Fruit fly (Drosophila melanogaster) whole organism, prepupa: Measurements from ENCODE around the gene cerv.

Experiments used
- Blimp-1 ChIP-seq: fragments of 200-800 bp; sonication (Bioruptor generic); optimal IDR thresholded peaks from 3 replicates; lab custom pipeline; 2017; ENCODE audit warnings: missing biosample characterization, missing genetic modification characterization, mild to moderate bottlenecking, moderate library complexity, missing genetic modification reagents
- CG10631 ChIP-seq: fragments of 200-800 bp; sonication (Bioruptor generic); optimal IDR thresholded peaks from 2 replicates; lab custom pipeline; 2016; ENCODE audit warnings: missing biosample characterization, missing genetic modification characterization
- CG10669 ChIP-seq: fragments of 200-800 bp; sonication (Bioruptor generic); optimal IDR thresholded peaks from 3 replicates; lab custom pipeline; 2018; ENCODE audit warnings: missing biosample characterization, mild to moderate bottlenecking, missing genetic modification characterization, moderate library complexity
- CG11902 ChIP-seq: fragments of 200-800 bp; sonication (Bioruptor generic); optimal IDR thresholded peaks from 3 replicates; lab custom pipeline; 2016; ENCODE audit warnings: missing biosample characterization, missing genetic modification characterization
- CG15336 ChIP-seq: fragments of 200-800 bp; sonication (Bioruptor generic); IDR thresholded peaks from 2 replicates; pipeline ENCODE4 v1.3.6; 2022; ENCODE audit warnings: missing biosample characterization, missing genetic modification characterization
- CG1621 ChIP-seq: fragments of 200-800 bp; sonication (Bioruptor generic); optimal IDR thresholded peaks from 3 replicates; lab custom pipeline; 2018; ENCODE audit warnings: missing biosample characterization, mild to moderate bottlenecking, missing genetic modification characterization
- CG16779 ChIP-seq: fragments of 200-800 bp; sonication (Bioruptor generic); optimal IDR thresholded peaks from 3 replicates; lab custom pipeline; 2017; ENCODE audit warnings: missing biosample characterization, mild to moderate bottlenecking, missing genetic modification characterization
- CG3032 ChIP-seq: fragments of 200-800 bp; optimal IDR thresholded peaks from 2 replicates; lab custom pipeline; 2019; ENCODE audit warnings: missing biosample characterization, mild to moderate bottlenecking, missing genetic modification characterization, moderate library complexity
- CG31627 ChIP-seq: fragments of 200-800 bp; sonication (Bioruptor generic); optimal IDR thresholded peaks from 3 replicates; lab custom pipeline; 2016; ENCODE audit warnings: missing biosample characterization, missing genetic modification characterization
- CG32006 ChIP-seq: fragments of 200-800 bp; sonication (Bioruptor generic); optimal IDR thresholded peaks from 3 replicates; lab custom pipeline; 2017; ENCODE audit warnings: missing biosample characterization, mild to moderate bottlenecking, missing genetic modification characterization
- CG34406 ChIP-seq: fragments of 200-800 bp; sonication (Bioruptor generic); optimal IDR thresholded peaks from 3 replicates; lab custom pipeline; 2016; ENCODE audit warnings: missing biosample characterization, missing genetic modification characterization
- CG3919 ChIP-seq: fragments of 200-800 bp; sonication (Bioruptor generic); optimal IDR thresholded peaks from 3 replicates; lab custom pipeline; 2016; ENCODE audit warnings: missing biosample characterization, missing genetic modification characterization
- CG4318 ChIP-seq: fragments of 200-800 bp; sonication (Bioruptor generic); optimal IDR thresholded peaks from 3 replicates; lab custom pipeline; 2017; ENCODE audit warnings: missing biosample characterization, mild to moderate bottlenecking, missing genetic modification characterization
- CG6163 ChIP-seq: fragments of 200-800 bp; sonication (Bioruptor generic); IDR thresholded peaks from 3 replicates; pipeline ENCODE4 v1.3.6; 2022; ENCODE audit warnings: missing biosample characterization, missing genetic modification characterization
- CG6276 ChIP-seq: fragments of 200-800 bp; sonication (Bioruptor generic); optimal IDR thresholded peaks from 2 replicates; lab custom pipeline; 2017; ENCODE audit warnings: missing biosample characterization, mild to moderate bottlenecking, missing genetic modification characterization
- CG6808 ChIP-seq: fragments of 200-800 bp; sonication (Bioruptor generic); optimal IDR thresholded peaks from 3 replicates; lab custom pipeline; 2017; ENCODE audit warnings: missing biosample characterization, missing genetic modification characterization, mild to moderate bottlenecking, moderate library complexity, missing genetic modification reagents
- CG6854 ChIP-seq: fragments of 200-800 bp; sonication (Bioruptor generic); optimal IDR thresholded peaks from 2 replicates; lab custom pipeline; 2017; ENCODE audit warnings: missing biosample characterization, mild to moderate bottlenecking, missing genetic modification characterization
- CG7368 ChIP-seq: fragments of 200-800 bp; sonication (Bioruptor generic); optimal IDR thresholded peaks from 3 replicates; lab custom pipeline; 2016; ENCODE audit warnings: missing biosample characterization, missing genetic modification characterization
- CG8319 ChIP-seq: fragments of 200-800 bp; sonication (Bioruptor generic); optimal IDR thresholded peaks from 3 replicates; lab custom pipeline; 2016; ENCODE audit warnings: missing biosample characterization, missing genetic modification characterization
- CG8632 ChIP-seq: fragments of 200-800 bp; sonication (Bioruptor generic); optimal IDR thresholded peaks from 3 replicates; lab custom pipeline; 2016; ENCODE audit warnings: missing biosample characterization, missing genetic modification characterization
- Eip78C ChIP-seq: fragments of 200-800 bp; sonication (Bioruptor generic); peaks from one replicate; lab custom pipeline; 2016; ENCODE audit warnings: missing biosample characterization, missing genetic modification characterization
- Eip93F ChIP-seq: fragments of 200-800 bp; sonication (Bioruptor generic); optimal IDR thresholded peaks from 2 replicates; lab custom pipeline; 2016; ENCODE audit warnings: missing biosample characterization, mild to moderate bottlenecking, missing genetic modification characterization
- Ets96B ChIP-seq: fragments of 200-800 bp; optimal IDR thresholded peaks from 2 replicates; lab custom pipeline; 2019; ENCODE audit warnings: missing biosample characterization, mild to moderate bottlenecking, missing genetic modification characterization, moderate library complexity
- Hr38 ChIP-seq: sonication (Bioruptor generic); optimal IDR thresholded peaks from 2 replicates; lab custom pipeline; 2016; ENCODE audit warnings: missing biosample characterization, missing genetic modification characterization
- Hr39 ChIP-seq: fragments of 200-800 bp; sonication (Bioruptor generic); optimal IDR thresholded peaks from 2 replicates; lab custom pipeline; 2016; ENCODE audit warnings: missing biosample characterization, missing genetic modification characterization
- Lpt ChIP-seq: fragments of 200-800 bp; sonication (Bioruptor generic); optimal IDR thresholded peaks from 3 replicates; lab custom pipeline; 2016; ENCODE audit warnings: missing biosample characterization, missing genetic modification characterization
- Sox102F ChIP-seq: fragments of 200-800 bp; sonication (Bioruptor generic); optimal IDR thresholded peaks from 2 replicates; lab custom pipeline; 2016; ENCODE audit warnings: missing biosample characterization, mild to moderate bottlenecking, missing genetic modification characterization
- Sox14 ChIP-seq: fragments of 200-800 bp; sonication (Bioruptor generic); optimal IDR thresholded peaks from 3 replicates; lab custom pipeline; 2016; ENCODE audit warnings: missing biosample characterization, missing genetic modification characterization
- Sox15 ChIP-seq: fragments of 200-800 bp; sonication (Bioruptor generic); optimal IDR thresholded peaks from 3 replicates; lab custom pipeline; 2016; ENCODE audit warnings: missing biosample characterization, missing genetic modification characterization
- achi ChIP-seq: fragments of 200-800 bp; sonication (Bioruptor generic); optimal IDR thresholded peaks from 3 replicates; lab custom pipeline; 2016; ENCODE audit warnings: missing biosample characterization, missing genetic modification characterization
- acj6 ChIP-seq: fragments of 200-800 bp; sonication (Bioruptor generic); optimal IDR thresholded peaks from 3 replicates; lab custom pipeline; 2016; ENCODE audit warnings: missing biosample characterization, missing genetic modification characterization
- cyc ChIP-seq: fragments of 200-800 bp; sonication (Bioruptor generic); optimal IDR thresholded peaks from 3 replicates; lab custom pipeline; 2016; ENCODE audit warnings: missing biosample characterization, missing genetic modification characterization
- dac ChIP-seq: fragments of 200-800 bp; sonication (Bioruptor generic); optimal IDR thresholded peaks from 2 replicates; lab custom pipeline; 2017; ENCODE audit warnings: missing biosample characterization, mild to moderate bottlenecking, missing genetic modification characterization
- dsx ChIP-seq: fragments of 200-800 bp; optimal IDR thresholded peaks from 3 replicates; lab custom pipeline; 2019; ENCODE audit warnings: missing biosample characterization, mild to moderate bottlenecking, missing genetic modification characterization, moderate library complexity; ENCODE audit not compliant: poor library complexity, severe bottlenecking
- eg ChIP-seq: fragments of 200-800 bp; sonication (Bioruptor generic); IDR thresholded peaks from 3 replicates; pipeline ENCODE4 v1.3.6; 2022; ENCODE audit warnings: missing biosample characterization, missing genetic modification characterization
- esn ChIP-seq: fragments of 200-800 bp; sonication (Bioruptor generic); optimal IDR thresholded peaks from 2 replicates; lab custom pipeline; 2016; ENCODE audit warnings: missing biosample characterization, mild to moderate bottlenecking, missing genetic modification characterization, moderate library complexity
- fd59A ChIP-seq: fragments of 200-800 bp; sonication (Bioruptor generic); optimal IDR thresholded peaks from 2 replicates; lab custom pipeline; 2017; ENCODE audit warnings: missing biosample characterization, mild to moderate bottlenecking, missing genetic modification characterization, missing genetic modification reagents
- fd85E ChIP-seq: fragments of 200-800 bp; sonication (Bioruptor generic); optimal IDR thresholded peaks from 3 replicates; lab custom pipeline; 2016; ENCODE audit warnings: missing biosample characterization, missing genetic modification characterization
- fkh ChIP-seq: fragments of 200-800 bp; sonication (Bioruptor generic); optimal IDR thresholded peaks from 3 replicates; lab custom pipeline; 2017; ENCODE audit warnings: missing biosample characterization, mild to moderate bottlenecking, missing genetic modification characterization, moderate library complexity
- lz ChIP-seq: fragments of 200-800 bp; sonication (Bioruptor generic); optimal IDR thresholded peaks from 3 replicates; lab custom pipeline; 2016; ENCODE audit warnings: missing biosample characterization, missing genetic modification characterization
- salr ChIP-seq, 2 experiments: fragments of 200-800 bp; sonication (Bioruptor generic); optimal IDR thresholded peaks; 3 replicates each; lab custom pipeline; 2016 to 2018; ENCODE audit warnings: missing biosample characterization in 2 of 2, missing genetic modification characterization in 2 of 2, mild to moderate bottlenecking in 1 of 2
- spab ChIP-seq: fragments of 200-800 bp; sonication (Bioruptor generic); optimal IDR thresholded peaks from 2 replicates; lab custom pipeline; 2017; ENCODE audit warnings: missing biosample characterization, mild to moderate bottlenecking, missing genetic modification characterization, missing genetic modification reagents
- ss ChIP-seq, 2 experiments: fragments of 200-800 bp; sonication (Bioruptor generic); optimal IDR thresholded peaks; 2 replicates in 1 of 2; 3 replicates in 1 of 2; lab custom pipeline; 2017 to 2018; ENCODE audit warnings: mild to moderate bottlenecking in 2 of 2, missing biosample characterization in 2 of 2, missing genetic modification characterization in 2 of 2, moderate library complexity in 1 of 2
- svp ChIP-seq: fragments of 200-800 bp; sonication (Bioruptor generic); peaks from one replicate; lab custom pipeline; 2016; ENCODE audit warnings: missing biosample characterization, missing genetic modification characterization
- topi ChIP-seq: fragments of 200-800 bp; sonication (Bioruptor generic); optimal IDR thresholded peaks from 3 replicates; lab custom pipeline; 2016; ENCODE audit warnings: missing biosample characterization, missing genetic modification characterization
- vri ChIP-seq: fragments of 200-800 bp; sonication (Bioruptor generic); optimal IDR thresholded peaks from 3 replicates; lab custom pipeline; 2016; ENCODE audit warnings: missing biosample characterization, mild to moderate bottlenecking, missing genetic modification characterization

cerv gene

DNA sequence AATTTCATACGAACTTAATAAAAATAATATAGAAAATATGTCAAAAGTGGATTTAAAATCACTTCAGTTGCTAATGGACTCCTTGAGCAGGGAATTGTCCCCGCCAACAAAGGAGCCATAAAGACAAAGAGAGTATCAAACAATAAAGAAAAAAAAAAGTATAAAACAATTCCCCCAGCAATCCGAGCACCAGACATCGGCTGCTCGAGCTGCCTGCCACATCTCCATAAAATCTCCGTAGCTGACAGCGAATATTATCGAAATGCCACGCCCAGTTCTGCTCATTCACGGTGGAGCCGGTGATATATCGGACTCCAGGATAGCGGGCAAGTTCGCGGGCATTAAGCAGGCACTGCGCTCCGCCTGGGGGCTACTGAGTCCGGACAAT lies 9.0 kb downstream of the cerv start, which contains the start of gene CG7860 (continued):
- TF ChIP-seq CG11902 = no peak
- no peak for TF ChIP-seq CG6808 (GFP tag; lab: Kevin White, UChicago)
- TF ChIP-seq dac (GFP tag; lab: Kevin White, UChicago) = no peak
- TF ChIP-seq Sox15 = no peak
- no peak for TF ChIP-seq CG10669 (GFP tag; lab: Kevin White, UChicago)
- TF ChIP-seq CG6276 (GFP tag; lab: Kevin White, UChicago) = no peak
- TF ChIP-seq dsx (GFP tag; lab: Kevin White, UChicago) = no peak
- TF ChIP-seq vri = no peak
- no peak for TF ChIP-seq Hr38
- no peak for TF ChIP-seq Eip93F (GFP tag; lab: Kevin White, UChicago)
- TF ChIP-seq acj6 (GFP tag; lab: Kevin White, UChicago) = no peak
- no peak for TF ChIP-seq Blimp-1 (GFP tag; lab: Kevin White, UChicago)
- no peak for TF ChIP-seq lz (GFP tag; lab: Kevin White, UChicago)
- TF ChIP-seq eg (GFP tag; lab: Robert Waterston, UW) = no peak
- TF ChIP-seq topi (GFP tag; lab: Kevin White, UChicago) = peak; percentile 6
- no peak for TF ChIP-seq CG16779 (tag; lab: Kevin White, UChicago)
- peak; percentile 39 for TF ChIP-seq CG1621 (tag; lab: Kevin White, UChicago)
- no peak for TF ChIP-seq CG4318
- TF ChIP-seq CG3032 (tag; lab: Kevin White, UChicago) = no peak
- TF ChIP-seq CG7368 (GFP tag; lab: Kevin White, UChicago) = no peak
- TF ChIP-seq spab = no peak
- no peak for TF ChIP-seq CG8632 (GFP tag; lab: Kevin White, UChicago)
- peak; percentile 73 for TF ChIP-seq Eip78C
- no peak for TF ChIP-seq CG15336 (GFP tag; lab: Robert Waterston, UW)
- TF ChIP-seq cyc (GFP tag; lab: Kevin White, UChicago) = no peak
- peak; percentile 30 for TF ChIP-seq CG34406 (GFP tag; lab: Kevin White, UChicago)
- no peak for TF ChIP-seq achi (GFP tag; lab: Kevin White, UChicago)
- TF ChIP-seq CG31627 = no peak
- TF ChIP-seq ss (GFP tag; optimal IDR thresholded peaks at IDR 0.05; lab: Kevin White, UChicago) = peak; percentile 19 to 37
- TF ChIP-seq Ets96B (tag; lab: Kevin White, UChicago) = no peak
- no peak for TF ChIP-seq salr (GFP tag; optimal IDR thresholded peaks at IDR 0.05; lab: Kevin White, UChicago)

DNA sequence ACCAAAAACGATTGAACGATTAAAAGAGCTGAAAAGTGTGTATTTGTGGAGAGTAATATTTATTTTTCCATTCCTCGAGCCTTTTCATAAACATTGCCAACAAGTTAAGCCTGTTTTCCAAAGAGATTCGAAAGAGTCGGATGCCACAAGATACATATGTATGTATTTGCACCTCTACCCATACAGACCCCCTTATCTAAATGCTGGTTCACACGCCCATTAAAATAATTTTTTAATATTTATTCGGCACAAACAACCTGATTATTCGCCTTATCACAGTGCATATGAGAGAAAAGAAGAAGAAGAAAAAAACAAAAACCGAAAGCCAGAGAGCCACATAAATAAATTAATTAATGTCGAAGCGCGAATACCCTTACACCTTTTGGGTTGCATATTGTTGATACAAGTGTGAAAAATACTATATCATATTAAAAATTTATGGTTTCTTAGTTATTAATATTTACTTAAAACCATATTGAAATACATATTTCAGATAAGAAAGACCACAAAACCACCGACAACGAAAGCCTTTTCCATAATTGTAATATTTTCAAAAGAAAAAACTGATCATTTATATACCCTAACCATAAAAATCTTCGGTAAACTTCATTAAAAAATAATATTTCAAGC lies 9.5 kb downstream of the cerv start:
- TF ChIP-seq CG6854 = peak; percentile 37
- peak; percentile 34 for TF ChIP-seq esn (GFP tag; lab: Kevin White, UChicago)
- no peak for TF ChIP-seq fd59A (GFP tag; lab: Kevin White, UChicago)
- no peak for TF ChIP-seq CG3919 (GFP tag; lab: Kevin White, UChicago)
- peak; percentile 26 for TF ChIP-seq vri
- no peak for TF ChIP-seq CG32006 (GFP tag; lab: Kevin White, UChicago)
- no peak for TF ChIP-seq Lpt
- TF ChIP-seq ss (GFP tag; optimal IDR thresholded peaks at IDR 0.05; lab: Kevin White, UChicago) = peak in 1 of 2 experiments; percentile 53
- TF ChIP-seq CG1621 (tag; lab: Kevin White, UChicago) = no peak
- TF ChIP-seq CG3032 (tag; lab: Kevin White, UChicago) = peak; percentile 13
- peak; percentile 63 for TF ChIP-seq fkh (GFP tag; lab: Kevin White, UChicago)
- TF ChIP-seq CG10631 = peak; percentile 12
- no peak for TF ChIP-seq Sox102F (GFP tag; lab: Kevin White, UChicago)
- TF ChIP-seq dsx (GFP tag; lab: Kevin White, UChicago) = peak; percentile 12
- peak; percentile 41 for TF ChIP-seq CG8632 (GFP tag; lab: Kevin White, UChicago)
- peak; percentile 79 for TF ChIP-seq Eip78C
- no peak for TF ChIP-seq CG8319 (GFP tag; lab: Kevin White, UChicago)
- TF ChIP-seq Sox14 = peak; percentile 4
- TF ChIP-seq fd85E (GFP tag; lab: Kevin White, UChicago) = no peak
- TF ChIP-seq CG6163 (GFP tag; lab: Robert Waterston, UW) = no peak
- TF ChIP-seq Hr38 = no peak
- peak; percentile 69 for TF ChIP-seq Eip93F (GFP tag; lab: Kevin White, UChicago)
- peak; percentile 80 for TF ChIP-seq svp (GFP tag; lab: Kevin White, UChicago)
- no peak for TF ChIP-seq CG4318
- no peak for TF ChIP-seq Hr39 (GFP tag; lab: Kevin White, UChicago)
- peak; percentile 21 for TF ChIP-seq Ets96B (tag; lab: Kevin White, UChicago)
- TF ChIP-seq achi (GFP tag; lab: Kevin White, UChicago) = no peak
- no peak for TF ChIP-seq topi (GFP tag; lab: Kevin White, UChicago)
